Fruit fly (Drosophila melanogaster) whole organism, embryonic: ENCODE measurements around the gene Ask1.
A peak's percentile ranks its signal among the peaks of the same experiment; 100 is the strongest.

Source experiments
- Blimp-1 ChIP-seq: fragments of 200-800 bp; sonication (Bioruptor generic); optimal IDR thresholded peaks from 3 replicates; lab custom pipeline; 2018; ENCODE audit warnings: missing biosample characterization, missing genetic modification characterization, mild to moderate bottlenecking, moderate library complexity, missing genetic modification reagents
- C15 ChIP-seq: fragments of 200-800 bp; sonication (Bioruptor generic); IDR thresholded peaks from 3 replicates; pipeline ENCODE4 v1.3.6; 2022; ENCODE audit warnings: missing biosample characterization, missing genetic modification characterization
- CG11696 ChIP-seq: fragments of 200-800 bp; sonication (Bioruptor generic); IDR thresholded peaks from 2 replicates; pipeline ENCODE4 v1.3.6; 2022; ENCODE audit warnings: missing biosample characterization, missing genetic modification characterization
- CG12219 ChIP-seq: fragments of 200-800 bp; sonication (Bioruptor generic); optimal IDR thresholded peaks from 3 replicates; lab custom pipeline; 2018; ENCODE audit warnings: missing biosample characterization, mild to moderate bottlenecking, missing genetic modification characterization
- CG12299 ChIP-seq: fragments of 200-800 bp; sonication (Bioruptor generic); optimal IDR thresholded peaks from 2 replicates; lab custom pipeline; 2018; ENCODE audit warnings: missing biosample characterization, mild to moderate bottlenecking, missing genetic modification characterization
- CG13287 ChIP-seq: fragments of 200-800 bp; sonication (Bioruptor generic); IDR thresholded peaks from 2 replicates; pipeline ENCODE4 v1.3.6; 2022; ENCODE audit warnings: missing biosample characterization, missing genetic modification characterization; ENCODE audit not compliant: partially characterized antibody
- CG13296 ChIP-seq: fragments of 200-800 bp; sonication (Bioruptor generic); optimal IDR thresholded peaks from 3 replicates; lab custom pipeline; 2018; ENCODE audit warnings: missing biosample characterization, mild to moderate bottlenecking, missing genetic modification characterization
- CG14014 ChIP-seq: fragments of 200-800 bp; sonication (Bioruptor generic); IDR thresholded peaks from 2 replicates; pipeline ENCODE4 v1.3.6; 2022; ENCODE audit warnings: missing biosample characterization, missing genetic modification characterization
- CG14667 ChIP-seq: fragments of 200-800 bp; sonication (Bioruptor generic); IDR thresholded peaks from 2 replicates; pipeline ENCODE4 v1.3.6; 2022; ENCODE audit warnings: missing biosample characterization, missing genetic modification characterization
- CG17829 ChIP-seq: fragments of 200-800 bp; optimal IDR thresholded peaks from 2 replicates; lab custom pipeline; 2019; ENCODE audit warnings: missing biosample characterization, mild to moderate bottlenecking, missing genetic modification characterization, moderate library complexity
- CG1832 ChIP-seq: fragments of 200-800 bp; sonication (Bioruptor generic); optimal IDR thresholded peaks from 2 replicates; lab custom pipeline; 2017; ENCODE audit warnings: missing biosample characterization, mild to moderate bottlenecking, missing genetic modification characterization, inconsistent platforms
- CG31388 ChIP-seq: fragments of 200-800 bp; sonication (Bioruptor generic); optimal IDR thresholded peaks from 2 replicates; lab custom pipeline; 2016; ENCODE audit warnings: missing biosample characterization, missing genetic modification characterization
- CG4360 ChIP-seq: fragments of 200-800 bp; sonication (Bioruptor generic); IDR thresholded peaks from 2 replicates; pipeline ENCODE4 v1.3.6; 2022; ENCODE audit warnings: missing biosample characterization, missing genetic modification characterization
- CG7372 ChIP-seq: fragments of 200-800 bp; sonication (Bioruptor generic); IDR thresholded peaks from 2 replicates; pipeline ENCODE4 v1.3.6; 2022; ENCODE audit warnings: missing biosample characterization, missing genetic modification characterization
- CG8944 ChIP-seq: fragments of 200-800 bp; sonication (Bioruptor generic); optimal IDR thresholded peaks from 3 replicates; lab custom pipeline; 2016; ENCODE audit warnings: missing biosample characterization, missing genetic modification characterization
- CG9215 ChIP-seq: fragments of 200-800 bp; sonication (Bioruptor generic); IDR thresholded peaks from 2 replicates; pipeline ENCODE4 v1.3.6; 2022; ENCODE audit warnings: missing biosample characterization, missing genetic modification characterization
- CG9876 ChIP-seq: fragments of 200-800 bp; sonication (Bioruptor generic); optimal IDR thresholded peaks from 2 replicates; lab custom pipeline; 2016; ENCODE audit warnings: missing biosample characterization, missing genetic modification characterization
- Dek ChIP-seq: fragments of 200-800 bp; sonication (Bioruptor generic); optimal IDR thresholded peaks from 3 replicates; lab custom pipeline; 2019; ENCODE audit warnings: missing biosample characterization, mild to moderate bottlenecking, missing genetic modification characterization, moderate library complexity
- Doc3 ChIP-seq: fragments of 200-800 bp; sonication (Bioruptor generic); IDR thresholded peaks from 3 replicates; pipeline ENCODE4 v1.3.6; 2022; ENCODE audit warnings: missing biosample characterization, missing genetic modification characterization; ENCODE audit not compliant: partially characterized antibody
- Dref ChIP-seq: fragments of 200-800 bp; sonication (Bioruptor generic); IDR thresholded peaks from 2 replicates; pipeline ENCODE4 v1.3.6; 2022; ENCODE audit warnings: missing biosample characterization, missing genetic modification characterization
- HLHmδ ChIP-seq: fragments of 200-800 bp; sonication (Bioruptor generic); optimal IDR thresholded peaks from 2 replicates; lab custom pipeline; 2018; ENCODE audit warnings: missing biosample characterization, mild to moderate bottlenecking, missing genetic modification characterization, moderate library complexity
- MESR4 ChIP-seq: fragments of 200-800 bp; sonication (Bioruptor generic); optimal IDR thresholded peaks from 2 replicates; lab custom pipeline; 2018; ENCODE audit warnings: missing biosample characterization, mild to moderate bottlenecking, missing genetic modification characterization, moderate library complexity
- Mrtf ChIP-seq: fragments of 200-800 bp; sonication (Bioruptor generic); IDR thresholded peaks from 3 replicates; pipeline ENCODE4 v1.3.6; 2022; ENCODE audit warnings: missing biosample characterization, missing genetic modification characterization
- NFAT ChIP-seq: fragments of 200-800 bp; sonication (Bioruptor generic); IDR thresholded peaks from 2 replicates; pipeline ENCODE4 v1.3.6; 2022; ENCODE audit warnings: missing biosample characterization, missing genetic modification characterization
- Nf-YB ChIP-seq: fragments of 200-800 bp; sonication (Bioruptor generic); optimal IDR thresholded peaks from 3 replicates; lab custom pipeline; 2019; ENCODE audit warnings: missing biosample characterization, mild to moderate bottlenecking, missing genetic modification characterization, moderate library complexity
- Ravus ChIP-seq: fragments of 200-800 bp; sonication (Bioruptor generic); IDR thresholded peaks from 2 replicates; pipeline ENCODE4 v1.3.6; 2022; ENCODE audit warnings: missing biosample characterization, missing genetic modification characterization
- Vsx1 ChIP-seq: fragments of 200-800 bp; sonication (Bioruptor generic); optimal IDR thresholded peaks from 2 replicates; lab custom pipeline; 2017; ENCODE audit warnings: missing biosample characterization, mild to moderate bottlenecking, missing genetic modification characterization, missing genetic modification reagents
- abd-A ChIP-seq: fragments of 200-800 bp; sonication (Bioruptor generic); optimal IDR thresholded peaks from 3 replicates; lab custom pipeline; 2019; ENCODE audit warnings: missing biosample characterization, mild to moderate bottlenecking, missing genetic modification characterization, moderate library complexity
- cato ChIP-seq: fragments of 200-800 bp; sonication (Bioruptor generic); optimal IDR thresholded peaks from 2 replicates; lab custom pipeline; 2016; ENCODE audit warnings: missing biosample characterization, missing genetic modification characterization, borderline replicate concordance
- caup ChIP-seq: fragments of 200-800 bp; sonication (Bioruptor generic); optimal IDR thresholded peaks from 3 replicates; lab custom pipeline; 2017; ENCODE audit warnings: missing biosample characterization, mild to moderate bottlenecking, missing genetic modification characterization, moderate library complexity; ENCODE audit not compliant: severe bottlenecking
- cg ChIP-seq: fragments of 200-800 bp; sonication (Bioruptor generic); optimal IDR thresholded peaks from 3 replicates; lab custom pipeline; 2019; ENCODE audit warnings: missing biosample characterization, mild to moderate bottlenecking, missing genetic modification characterization, moderate library complexity
- ci ChIP-seq: fragments of 200-800 bp; sonication (Bioruptor generic); IDR thresholded peaks from 3 replicates; pipeline ENCODE4 v1.3.6; 2022; ENCODE audit warnings: missing biosample characterization, missing genetic modification characterization
- corto ChIP-seq: fragments of 200-800 bp; sonication (Bioruptor generic); optimal IDR thresholded peaks from 2 replicates; lab custom pipeline; 2016; ENCODE audit warnings: missing biosample characterization, mild to moderate bottlenecking, missing genetic modification characterization, moderate library complexity
- crc ChIP-seq: fragments of 200-800 bp; sonication (Bioruptor generic); optimal IDR thresholded peaks from 2 replicates; lab custom pipeline; 2016; ENCODE audit warnings: missing biosample characterization, missing genetic modification characterization
- cwo ChIP-seq: fragments of 200-800 bp; sonication (Bioruptor generic); optimal IDR thresholded peaks from 3 replicates; lab custom pipeline; 2017; ENCODE audit warnings: missing biosample characterization, missing genetic modification characterization, mild to moderate bottlenecking, moderate library complexity, missing genetic modification reagents
- ewg ChIP-seq: fragments of 200-800 bp; sonication (Bioruptor generic); optimal IDR thresholded peaks from 3 replicates; lab custom pipeline; 2017; ENCODE audit warnings: mild to moderate bottlenecking, missing biosample characterization, missing genetic modification reagents, missing genetic modification characterization
- ind ChIP-seq: fragments of 200-800 bp; sonication (Bioruptor generic); optimal IDR thresholded peaks from 3 replicates; lab custom pipeline; 2016; ENCODE audit warnings: missing biosample characterization, missing genetic modification characterization
- nerfin-1 ChIP-seq: fragments of 200-800 bp; sonication (Bioruptor generic); optimal IDR thresholded peaks from 3 replicates; lab custom pipeline; 2019; ENCODE audit warnings: missing biosample characterization, mild to moderate bottlenecking, missing genetic modification characterization, moderate library complexity
- p53 ChIP-seq: fragments of 200-800 bp; sonication (Bioruptor generic); optimal IDR thresholded peaks from 2 replicates; lab custom pipeline; 2016; ENCODE audit warnings: missing biosample characterization, missing genetic modification characterization
- pan ChIP-seq, 4 experiments: fragments of >200 bp in 3 of 4; fragments of 200-800 bp in 1 of 4; sonication (Bioruptor generic) in 1 of 4; optimal IDR thresholded peaks in 3 of 4; IDR thresholded peaks in 1 of 4; 2 replicates each; pipeline versions ENCODE4 v1.3.6 to Lab custom; 2017 to 2022; ENCODE audit warnings: missing biosample characterization in 2 of 4, missing genetic modification characterization in 2 of 4, mixed read lengths in 1 of 4
- pum ChIP-seq: fragments of 200-800 bp; sonication (Bioruptor generic); optimal IDR thresholded peaks from 2 replicates; lab custom pipeline; 2016; ENCODE audit warnings: missing biosample characterization, missing genetic modification characterization
- pzg ChIP-seq: fragments of 200-800 bp; sonication (Bioruptor generic); optimal IDR thresholded peaks from 3 replicates; lab custom pipeline; 2018; ENCODE audit warnings: missing biosample characterization, mild to moderate bottlenecking, missing genetic modification characterization, moderate library complexity
- ro ChIP-seq: fragments of 200-800 bp; sonication (Bioruptor generic); IDR thresholded peaks from 2 replicates; pipeline ENCODE4 v1.3.6; 2022; ENCODE audit warnings: missing biosample characterization, missing genetic modification characterization
- sisA ChIP-seq: fragments of 200-800 bp; sonication (Bioruptor generic); IDR thresholded peaks from 2 replicates; pipeline ENCODE4 v1.3.6; 2022; ENCODE audit warnings: missing biosample characterization, missing genetic modification characterization
- tap ChIP-seq: fragments of 200-800 bp; optimal IDR thresholded peaks from 3 replicates; lab custom pipeline; 2019; ENCODE audit warnings: missing biosample characterization, mild to moderate bottlenecking, missing genetic modification characterization, moderate library complexity
- tio ChIP-seq: fragments of 200-800 bp; sonication (Bioruptor generic); optimal IDR thresholded peaks from 2 replicates; lab custom pipeline; 2017; ENCODE audit warnings: missing biosample characterization, missing genetic modification characterization, inconsistent platforms
- trh ChIP-seq: fragments of 200-800 bp; sonication (Bioruptor generic); optimal IDR thresholded peaks from 2 replicates; lab custom pipeline; 2016; ENCODE audit warnings: missing biosample characterization, missing genetic modification characterization
- vfl ChIP-seq: fragments of 200-800 bp; sonication (Bioruptor generic); optimal IDR thresholded peaks from 2 replicates; lab custom pipeline; 2016; ENCODE audit warnings: missing biosample characterization, missing genetic modification characterization

Ask1 gene

DNA sequence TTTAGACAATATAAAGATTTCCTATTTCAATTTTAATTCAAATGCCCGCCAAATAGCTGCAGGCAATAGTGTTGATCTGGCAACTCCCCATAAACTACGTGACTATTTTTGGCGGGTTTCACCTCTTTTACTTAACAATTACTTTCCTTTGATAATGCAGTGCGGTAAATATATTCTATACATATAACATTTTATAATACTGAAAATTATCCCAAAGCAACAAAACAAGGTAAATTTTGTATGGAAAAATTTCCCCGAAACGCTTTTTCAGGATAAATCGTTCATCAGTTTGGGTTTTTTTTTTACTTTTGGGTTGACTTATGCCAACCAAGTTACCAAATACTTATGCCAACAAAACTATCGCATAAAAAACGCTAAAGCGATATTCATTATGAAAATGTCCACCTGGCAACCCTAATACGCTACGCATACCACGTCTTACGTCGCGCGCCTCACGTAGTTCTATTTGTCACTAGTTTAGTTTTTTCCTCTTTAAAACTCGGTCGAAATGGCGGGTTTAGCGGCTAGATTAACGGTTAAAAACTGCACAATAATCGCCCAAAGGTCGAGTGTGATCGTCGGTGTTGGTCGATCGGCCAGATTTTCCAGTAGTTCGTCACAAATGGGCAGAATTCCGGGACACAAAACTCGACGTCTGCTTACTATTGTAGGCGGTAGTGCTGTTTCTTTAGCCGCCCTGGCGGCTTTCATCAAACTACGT, 32.5 kb upstream of the Ask1 start, which contains the start of gene MICU3 (continued):
- no peak for TF ChIP-seq pan (optimal IDR thresholded peaks at IDR 0.05; lab: Kevin White, UChicago)
- TF ChIP-seq pan (GFP tag; optimal IDR thresholded peaks at IDR 0.05 in 1 of 2, IDR thresholded peaks at IDR 0.05 in 1 of 2) = peak in 1 of 2 experiments; percentile 72
- peak; percentile 57 for TF ChIP-seq Dek (tag; lab: Kevin White, UChicago)
- TF ChIP-seq CG9215 = peak; percentile 68; the same call in 1 of the 2 replicates
- peak; percentile 16 for TF ChIP-seq cwo (GFP tag; lab: Kevin White, UChicago)
- TF ChIP-seq Blimp-1 (GFP tag; lab: Kevin White, UChicago) = peak; percentile 52
- TF ChIP-seq ewg (GFP tag; lab: Kevin White, UChicago) = peak; percentile 46
- TF ChIP-seq ro (GFP tag; lab: Robert Waterston, UW) = no peak
- TF ChIP-seq CG12299 (tag; lab: Kevin White, UChicago) = no peak
- TF ChIP-seq Mrtf (GFP tag; lab: Robert Waterston, UW) = 0 out of 3 replicates have a peak, but pooled peaks have one; percentile 15
- TF ChIP-seq pum (GFP tag; lab: Kevin White, UChicago) = peak; percentile 56
- no peak for TF ChIP-seq CG11696 (GFP tag; lab: Robert Waterston, UW)
- TF ChIP-seq Ravus (GFP tag; lab: Robert Waterston, UW) = no peak
- TF ChIP-seq ci (GFP tag; lab: Robert Waterston, UW) = peak; percentile 66; the same call in 2 of the 3 replicates
- no peak for TF ChIP-seq CG12219 (GFP tag; lab: Kevin White, UChicago)
- TF ChIP-seq abd-A (tag; lab: Kevin White, UChicago) = no peak
- TF ChIP-seq CG13287 (GFP tag; lab: Robert Waterston, UW) = peak; percentile 78; the same call in 1 of the 2 replicates
- peak; percentile 8 for TF ChIP-seq trh (GFP tag; lab: Kevin White, UChicago)
- no peak for TF ChIP-seq crc
- peak; percentile 71 for TF ChIP-seq CG8944 (GFP tag; lab: Kevin White, UChicago)
- TF ChIP-seq CG14014 (GFP tag; lab: Robert Waterston, UW) = peak; percentile 65
- no peak for TF ChIP-seq cg (GFP tag; lab: Kevin White, UChicago)
- TF ChIP-seq CG13296 (GFP tag; lab: Kevin White, UChicago) = peak; percentile 46
- peak; percentile 79 for TF ChIP-seq ind (GFP tag; lab: Kevin White, UChicago)
- peak; percentile 59 for TF ChIP-seq CG9876
- TF ChIP-seq p53 (GFP tag; lab: Kevin White, UChicago) = no peak
- TF ChIP-seq cato = peak; percentile 53
- peak; percentile 50; the same call in 1 of the 2 replicates for TF ChIP-seq CG7372 (GFP tag; lab: Robert Waterston, UW)
- peak; percentile 48 for TF ChIP-seq pzg (GFP tag; lab: Kevin White, UChicago)
- no peak for TF ChIP-seq CG14667 (GFP tag; lab: Robert Waterston, UW)
- no peak for TF ChIP-seq CG1832 (GFP tag; lab: Kevin White, UChicago)
- TF ChIP-seq Vsx1 (GFP tag; lab: Kevin White, UChicago) = no peak
- TF ChIP-seq CG31388 (GFP tag; lab: Kevin White, UChicago) = no peak
- TF ChIP-seq tio (GFP tag; lab: Kevin White, UChicago) = peak; percentile 59
- no peak for TF ChIP-seq corto
- no peak for TF ChIP-seq Nf-YB (GFP tag; lab: Kevin White, UChicago)
- TF ChIP-seq CG4360 (GFP tag; lab: Robert Waterston, UW) = no peak
- TF ChIP-seq nerfin-1 (tag; lab: Kevin White, UChicago) = peak; percentile 84
- TF ChIP-seq Doc3 (GFP tag; lab: Robert Waterston, UW) = peak; percentile 80
- TF ChIP-seq tap (tag; lab: Kevin White, UChicago) = no peak
- peak; percentile 65 for TF ChIP-seq sisA (GFP tag; lab: Robert Waterston, UW)
- TF ChIP-seq vfl (GFP tag; lab: Kevin White, UChicago) = peak; percentile 60
- no peak for TF ChIP-seq MESR4 (GFP tag; lab: Kevin White, UChicago)
- TF ChIP-seq CG17829 (tag; lab: Kevin White, UChicago) = peak; percentile 33
- no peak for TF ChIP-seq Dref (GFP tag; lab: Robert Waterston, UW)
- no peak for TF ChIP-seq HLHmδ (GFP tag; lab: Kevin White, UChicago)
- TF ChIP-seq C15 (GFP tag; lab: Robert Waterston, UW) = no peak
- TF ChIP-seq NFAT (GFP tag; lab: Robert Waterston, UW) = peak; percentile 79
- peak; percentile 50 for TF ChIP-seq caup
